Fruit fly (Drosophila melanogaster): ENCODE results near the gene CG44000.

DNA sequence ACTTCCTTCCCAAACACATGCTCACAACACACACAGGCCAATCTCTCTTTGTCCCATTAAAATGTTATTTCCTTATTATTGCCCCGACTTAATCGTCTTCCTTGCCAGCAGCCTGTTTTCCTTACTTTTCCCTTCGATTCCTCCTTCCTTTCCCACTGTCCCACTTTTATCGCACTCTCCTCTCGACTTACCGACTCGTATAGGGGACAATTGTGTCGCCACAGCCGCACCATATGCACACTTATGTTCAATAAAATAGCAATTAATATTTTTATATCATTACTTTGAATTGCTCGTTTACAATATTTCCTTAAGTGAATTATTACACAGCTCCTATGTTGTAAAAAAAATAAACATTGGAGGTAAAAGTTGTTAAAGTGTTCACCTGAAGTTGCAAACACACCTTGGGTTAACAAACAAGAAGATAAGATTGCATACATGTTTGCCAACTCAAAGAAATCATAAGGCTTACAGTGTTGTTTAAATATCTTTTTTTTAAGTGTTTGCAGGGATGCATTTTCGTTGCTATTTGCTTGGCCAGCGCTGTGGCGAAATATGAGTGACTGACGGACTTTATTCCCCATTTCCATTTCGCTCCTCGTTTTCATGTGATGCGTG is 43.9 kb downstream of the CG44000 start:
- TF ChIP-seq psq (optimal IDR thresholded peaks at IDR 0.05) (no peak), ttk (optimal IDR thresholded peaks at IDR 0.05) (no peak), Myc (optimal IDR thresholded peaks at IDR 0.05) (no peak)

All from Kc167 (cell line).